Fruit fly (Drosophila melanogaster) whole organism, embryonic: ENCODE measurements around the gene Tbcc.
A peak's percentile ranks its signal among the peaks of the same experiment; 100 is the strongest.

Source experiments
- Atf3 ChIP-seq: fragments of 200-800 bp; sonication (Bioruptor generic); optimal IDR thresholded peaks from 3 replicates; lab custom pipeline; 2016; ENCODE audit warnings: missing biosample characterization, missing genetic modification characterization
- Bdp1 ChIP-seq: fragments of 200-800 bp; sonication (Bioruptor generic); optimal IDR thresholded peaks from 3 replicates; lab custom pipeline; 2016; ENCODE audit warnings: missing biosample characterization, missing genetic modification characterization
- Bteb2 ChIP-seq: fragments of 200-800 bp; sonication (Bioruptor generic); optimal IDR thresholded peaks from 2 replicates; lab custom pipeline; 2016; ENCODE audit warnings: missing biosample characterization, missing genetic modification characterization
- CG11093 ChIP-seq: fragments of 200-800 bp; sonication (Bioruptor generic); IDR thresholded peaks from 3 replicates; pipeline ENCODE4 v1.3.6; 2022; ENCODE audit warnings: missing biosample characterization, missing genetic modification characterization
- CG11247 ChIP-seq: fragments of 200-800 bp; sonication (Bioruptor generic); IDR thresholded peaks from 2 replicates; pipeline ENCODE4 v1.3.6; 2022; ENCODE audit warnings: missing biosample characterization, missing genetic modification characterization
- CG11456 ChIP-seq: fragments of 200-800 bp; sonication (Bioruptor generic); IDR thresholded peaks from 3 replicates; pipeline ENCODE4 v1.3.6; 2022; ENCODE audit warnings: missing biosample characterization, missing genetic modification characterization
- CG11504 ChIP-seq: fragments of 200-800 bp; sonication (Bioruptor generic); optimal IDR thresholded peaks from 3 replicates; lab custom pipeline; 2019; ENCODE audit warnings: missing biosample characterization, mild to moderate bottlenecking, missing genetic modification characterization, moderate library complexity
- CG12104 ChIP-seq: fragments of 200-800 bp; sonication (Bioruptor generic); optimal IDR thresholded peaks from 3 replicates; lab custom pipeline; 2016; ENCODE audit warnings: missing biosample characterization, missing genetic modification characterization
- CG12236 ChIP-seq: fragments of 200-800 bp; sonication (Bioruptor generic); optimal IDR thresholded peaks from 2 replicates; lab custom pipeline; 2016; ENCODE audit warnings: missing biosample characterization, missing genetic modification characterization
- CG13296 ChIP-seq: fragments of 200-800 bp; sonication (Bioruptor generic); optimal IDR thresholded peaks from 3 replicates; lab custom pipeline; 2018; ENCODE audit warnings: missing biosample characterization, mild to moderate bottlenecking, missing genetic modification characterization
- CG13894 ChIP-seq: fragments of 200-800 bp; sonication (Bioruptor generic); optimal IDR thresholded peaks from 3 replicates; lab custom pipeline; 2018; ENCODE audit warnings: missing biosample characterization, mild to moderate bottlenecking, missing genetic modification characterization, moderate library complexity
- CG14050 ChIP-seq: fragments of 200-800 bp; sonication (Bioruptor generic); IDR thresholded peaks from 3 replicates; pipeline ENCODE4 v1.3.6; 2022; ENCODE audit warnings: missing biosample characterization, missing genetic modification characterization
- CG14667 ChIP-seq: fragments of 200-800 bp; sonication (Bioruptor generic); IDR thresholded peaks from 2 replicates; pipeline ENCODE4 v1.3.6; 2022; ENCODE audit warnings: missing biosample characterization, missing genetic modification characterization
- CG16815 ChIP-seq: fragments of 200-800 bp; sonication (Bioruptor generic); optimal IDR thresholded peaks from 3 replicates; lab custom pipeline; 2017; ENCODE audit warnings: missing biosample characterization, mild to moderate bottlenecking, missing genetic modification characterization
- CG17612 ChIP-seq: fragments of 200-800 bp; sonication (Bioruptor generic); IDR thresholded peaks from 2 replicates; pipeline ENCODE4 v1.3.6; 2022; ENCODE audit warnings: missing biosample characterization, missing genetic modification characterization
- CG30020 ChIP-seq: fragments of 200-800 bp; optimal IDR thresholded peaks from 2 replicates; lab custom pipeline; 2019; ENCODE audit warnings: missing biosample characterization, mild to moderate bottlenecking, missing genetic modification characterization, moderate library complexity
- CG30431 ChIP-seq: fragments of 200-800 bp; sonication (Bioruptor generic); optimal IDR thresholded peaks from 2 replicates; lab custom pipeline; 2017; ENCODE audit warnings: missing biosample characterization, missing genetic modification characterization
- CG3838 ChIP-seq: fragments of 200-800 bp; sonication (Bioruptor generic); optimal IDR thresholded peaks from 3 replicates; lab custom pipeline; 2016; ENCODE audit warnings: missing biosample characterization, missing genetic modification characterization
- CG6654 ChIP-seq: fragments of 200-800 bp; sonication (Bioruptor generic); optimal IDR thresholded peaks from 2 replicates; lab custom pipeline; 2017; ENCODE audit warnings: missing biosample characterization, mild to moderate bottlenecking, missing genetic modification characterization
- CG7357 ChIP-seq: fragments of 200-800 bp; sonication (Bioruptor generic); IDR thresholded peaks from 3 replicates; pipeline ENCODE4 v1.3.6; 2022; ENCODE audit warnings: missing biosample characterization, missing genetic modification characterization
- CG7963 ChIP-seq: fragments of 200-800 bp; sonication (Bioruptor generic); IDR thresholded peaks from 3 replicates; pipeline ENCODE4 v1.3.6; 2022; ENCODE audit warnings: missing biosample characterization, missing genetic modification characterization; ENCODE audit not compliant: partially characterized antibody
- CG8765 ChIP-seq: fragments of 200-800 bp; sonication (Bioruptor generic); IDR thresholded peaks from 2 replicates; pipeline ENCODE4 v1.3.6; 2022; ENCODE audit warnings: missing biosample characterization, missing genetic modification characterization
- CG8924 ChIP-seq: fragments of 200-800 bp; optimal IDR thresholded peaks from 3 replicates; lab custom pipeline; 2019; ENCODE audit warnings: missing biosample characterization, mild to moderate bottlenecking, missing genetic modification characterization, moderate library complexity
- CG9876 ChIP-seq: fragments of 200-800 bp; sonication (Bioruptor generic); optimal IDR thresholded peaks from 2 replicates; lab custom pipeline; 2016; ENCODE audit warnings: missing biosample characterization, missing genetic modification characterization
- Doc3 ChIP-seq: fragments of 200-800 bp; sonication (Bioruptor generic); IDR thresholded peaks from 3 replicates; pipeline ENCODE4 v1.3.6; 2022; ENCODE audit warnings: missing biosample characterization, missing genetic modification characterization; ENCODE audit not compliant: partially characterized antibody
- Fer2 ChIP-seq: fragments of 200-800 bp; sonication (Bioruptor generic); optimal IDR thresholded peaks from 2 replicates; lab custom pipeline; 2018; ENCODE audit warnings: missing biosample characterization, mild to moderate bottlenecking, missing genetic modification characterization, moderate library complexity
- Hr39 ChIP-seq: fragments of >200 bp; optimal IDR thresholded peaks from 2 replicates; lab custom pipeline; 2017
- Jarid2 ChIP-seq: fragments of 200-800 bp; sonication (Bioruptor generic); optimal IDR thresholded peaks from 3 replicates; lab custom pipeline; 2017; ENCODE audit warnings: mild to moderate bottlenecking, missing biosample characterization, missing genetic modification reagents, missing genetic modification characterization
- Neu2 ChIP-seq: fragments of 200-800 bp; sonication (Bioruptor generic); optimal IDR thresholded peaks from 3 replicates; lab custom pipeline; 2016; ENCODE audit warnings: missing biosample characterization, missing genetic modification characterization, borderline replicate concordance
- Sry-β ChIP-seq: fragments of 200-800 bp; sonication (Bioruptor generic); optimal IDR thresholded peaks from 2 replicates; lab custom pipeline; 2018; ENCODE audit warnings: missing biosample characterization, mild to moderate bottlenecking, missing genetic modification characterization, moderate library complexity
- TFAM ChIP-seq: fragments of 200-800 bp; sonication (Bioruptor generic); optimal IDR thresholded peaks from 2 replicates; lab custom pipeline; 2017; ENCODE audit warnings: missing biosample characterization, missing genetic modification characterization, inconsistent platforms
- bcd ChIP-seq: fragments of 200-800 bp; sonication (Bioruptor generic); optimal IDR thresholded peaks from 2 replicates; lab custom pipeline; 2017; ENCODE audit warnings: missing biosample characterization, mild to moderate bottlenecking, missing genetic modification characterization
- cato ChIP-seq: fragments of 200-800 bp; sonication (Bioruptor generic); optimal IDR thresholded peaks from 2 replicates; lab custom pipeline; 2016; ENCODE audit warnings: missing biosample characterization, missing genetic modification characterization, borderline replicate concordance
- chif ChIP-seq, 2 experiments: fragments of 200-800 bp; sonication (Bioruptor generic); optimal IDR thresholded peaks; 3 replicates each; lab custom pipeline; 2016; ENCODE audit warnings: missing biosample characterization in 2 of 2, missing genetic modification characterization in 2 of 2
- chn ChIP-seq: fragments of 200-800 bp; sonication (Bioruptor generic); optimal IDR thresholded peaks from 2 replicates; lab custom pipeline; 2016; ENCODE audit warnings: missing biosample characterization, missing genetic modification characterization
- da ChIP-seq: fragments of 200-800 bp; sonication (Bioruptor generic); optimal IDR thresholded peaks from 2 replicates; lab custom pipeline; 2016; ENCODE audit warnings: missing biosample characterization, missing genetic modification characterization
- esg ChIP-seq: fragments of 200-800 bp; sonication (Bioruptor generic); conservative IDR thresholded peaks from 2 replicates; pipeline ENCODE4 v1.3.6; 2022; ENCODE audit warnings: missing biosample characterization, missing genetic modification characterization
- exex ChIP-seq: fragments of 200-800 bp; sonication (Bioruptor generic); optimal IDR thresholded peaks from 4 replicates; lab custom pipeline; 2018; ENCODE audit warnings: missing biosample characterization, mild to moderate bottlenecking, missing genetic modification characterization, moderate library complexity
- fd102C ChIP-seq: fragments of 200-800 bp; sonication (Bioruptor generic); optimal IDR thresholded peaks from 2 replicates; lab custom pipeline; 2018; ENCODE audit warnings: missing biosample characterization, mild to moderate bottlenecking, missing genetic modification characterization, moderate library complexity
- gcm ChIP-seq: fragments of 200-800 bp; sonication (Bioruptor generic); optimal IDR thresholded peaks from 2 replicates; lab custom pipeline; 2019; ENCODE audit warnings: missing biosample characterization, mild to moderate bottlenecking, missing genetic modification characterization, moderate library complexity
- gro ChIP-seq: fragments of 200-800 bp; sonication (Bioruptor generic); optimal IDR thresholded peaks from 2 replicates; lab custom pipeline; 2016; ENCODE audit warnings: missing biosample characterization, missing genetic modification characterization
- hb ChIP-seq: fragments of 200-800 bp; sonication (Bioruptor generic); IDR thresholded peaks from 3 replicates; pipeline ENCODE4 v1.3.6; 2022; ENCODE audit warnings: missing biosample characterization, missing genetic modification characterization; ENCODE audit not compliant: partially characterized antibody
- hkb ChIP-seq, 2 experiments: fragments of 200-800 bp in 1 of 2; fragments of >200 bp in 1 of 2; sonication (Bioruptor generic) in 1 of 2; IDR thresholded peaks in 1 of 2; optimal IDR thresholded peaks in 1 of 2; 2 replicates each; pipeline versions ENCODE4 v1.3.6 to Lab custom; 2017 to 2022; ENCODE audit warnings: missing biosample characterization in 1 of 2, missing genetic modification characterization in 1 of 2
- kah ChIP-seq: fragments of 200-800 bp; sonication (Bioruptor generic); optimal IDR thresholded peaks from 2 replicates; lab custom pipeline; 2018; ENCODE audit warnings: missing biosample characterization, mild to moderate bottlenecking, missing genetic modification characterization
- odd ChIP-seq: fragments of 200-800 bp; sonication (Bioruptor generic); optimal IDR thresholded peaks from 2 replicates; lab custom pipeline; 2017; ENCODE audit warnings: missing biosample characterization, mild to moderate bottlenecking, missing genetic modification characterization
- onecut ChIP-seq: fragments of 200-800 bp; sonication (Bioruptor generic); IDR thresholded peaks from 2 replicates; pipeline ENCODE4 v1.3.6; 2022; ENCODE audit warnings: missing biosample characterization, missing genetic modification characterization
- org-1 ChIP-seq: fragments of 200-800 bp; sonication (Bioruptor generic); optimal IDR thresholded peaks from 2 replicates; lab custom pipeline; 2017; ENCODE audit warnings: missing biosample characterization, missing genetic modification characterization
- pan ChIP-seq, 4 experiments: fragments of >200 bp in 3 of 4; fragments of 200-800 bp in 1 of 4; sonication (Bioruptor generic) in 1 of 4; optimal IDR thresholded peaks in 3 of 4; IDR thresholded peaks in 1 of 4; 2 replicates each; pipeline versions ENCODE4 v1.3.6 to Lab custom; 2017 to 2022; ENCODE audit warnings: missing biosample characterization in 2 of 4, missing genetic modification characterization in 2 of 4, mixed read lengths in 1 of 4
- ro ChIP-seq: fragments of 200-800 bp; sonication (Bioruptor generic); IDR thresholded peaks from 2 replicates; pipeline ENCODE4 v1.3.6; 2022; ENCODE audit warnings: missing biosample characterization, missing genetic modification characterization
- tap ChIP-seq: fragments of 200-800 bp; optimal IDR thresholded peaks from 3 replicates; lab custom pipeline; 2019; ENCODE audit warnings: missing biosample characterization, mild to moderate bottlenecking, missing genetic modification characterization, moderate library complexity

Gene Tbcc

dm6 chr2L:4222921-4223279 lies 35.3 kb upstream of the Tbcc start (continued):
- peak; percentile 3 for TF ChIP-seq chn (GFP tag; lab: Kevin White, UChicago)
- TF ChIP-seq odd (GFP tag; lab: Kevin White, UChicago), result peak; percentile 13
- TF ChIP-seq CG14050, result no peak
- no peak for TF ChIP-seq CG9876 (GFP tag; lab: Kevin White, UChicago)
- peak; percentile 71 for TF ChIP-seq gcm (GFP tag; lab: Kevin White, UChicago)
- TF ChIP-seq CG14667 (GFP tag; lab: Robert Waterston, UW), result no peak
- TF ChIP-seq tap (tag; lab: Kevin White, UChicago), result peak; percentile 46
- peak; percentile 62 for TF ChIP-seq CG30431
- TF ChIP-seq CG8765 (GFP tag; lab: Robert Waterston, UW), result peak; percentile 57; the same call in 1 of the 2 replicates
- peak; percentile 28 for TF ChIP-seq cato (GFP tag; lab: Kevin White, UChicago)
- TF ChIP-seq Jarid2 (GFP tag; lab: Kevin White, UChicago), result no peak
- TF ChIP-seq hb (GFP tag; lab: Robert Waterston, UW), result no peak
- no peak for TF ChIP-seq ro
- TF ChIP-seq CG11247 (GFP tag; lab: Robert Waterston, UW), result no peak
- TF ChIP-seq kah (GFP tag; lab: Kevin White, UChicago), result no peak
- TF ChIP-seq CG17612 (GFP tag; lab: Robert Waterston, UW), result no peak
- TF ChIP-seq onecut (GFP tag; lab: Robert Waterston, UW), result peak; percentile 44
- TF ChIP-seq Bteb2, result no peak
- TF ChIP-seq Neu2, result no peak
- no peak for TF ChIP-seq da (GFP tag; lab: Kevin White, UChicago)
- no peak for TF ChIP-seq Atf3 (GFP tag; lab: Kevin White, UChicago)
- TF ChIP-seq Hr39 (lab: Kevin White, UChicago), result no peak
- peak; percentile 65 for TF ChIP-seq CG11504
- TF ChIP-seq chif (GFP tag; optimal IDR thresholded peaks at IDR 0.05; lab: Kevin White, UChicago), result peak in 1 of 2 experiments; percentile 56
- no peak for TF ChIP-seq hkb (optimal IDR thresholded peaks at IDR 0.05; lab: Kevin White, UChicago)
- TF ChIP-seq hkb (GFP tag; IDR thresholded peaks at IDR 0.05; lab: Robert Waterston, UW), result peak; percentile 48; the same call in 1 of the 2 replicates
- no peak for TF ChIP-seq CG13296
- peak; percentile 75 for TF ChIP-seq CG8924 (tag; lab: Kevin White, UChicago)
- TF ChIP-seq CG13894 (tag; lab: Kevin White, UChicago), result no peak
- TF ChIP-seq exex (tag; lab: Kevin White, UChicago), result no peak
- peak; percentile 29 for TF ChIP-seq Sry-β (GFP tag; lab: Kevin White, UChicago)
- no peak for TF ChIP-seq CG11456 (GFP tag; lab: Robert Waterston, UW)
- peak; percentile 51 for TF ChIP-seq bcd
- TF ChIP-seq Fer2 (tag; lab: Kevin White, UChicago), result no peak
- TF ChIP-seq CG12104 (GFP tag; lab: Kevin White, UChicago), result peak; percentile 41
- no peak for TF ChIP-seq CG12236
- TF ChIP-seq CG7963 (GFP tag; lab: Robert Waterston, UW), result no peak
- peak; percentile 78 for TF ChIP-seq CG16815 (GFP tag; lab: Kevin White, UChicago)
- no peak for TF ChIP-seq CG11093 (GFP tag; lab: Robert Waterston, UW)
- TF ChIP-seq org-1 (GFP tag; lab: Kevin White, UChicago), result peak; percentile 27
- TF ChIP-seq CG3838 (GFP tag; lab: Kevin White, UChicago), result no peak
- peak; percentile 38 for TF ChIP-seq fd102C (GFP tag; lab: Kevin White, UChicago)
- no peak for TF ChIP-seq CG30020 (tag; lab: Kevin White, UChicago)
- TF ChIP-seq esg, result 0 out of 2 replicates have a peak, but pooled peaks have one; percentile 11
- peak; percentile 17 for TF ChIP-seq CG6654 (GFP tag; lab: Kevin White, UChicago)
- no peak for TF ChIP-seq Doc3 (GFP tag; lab: Robert Waterston, UW)
- TF ChIP-seq TFAM (GFP tag; lab: Kevin White, UChicago), result no peak
- no peak for TF ChIP-seq gro
- no peak for TF ChIP-seq pan (optimal IDR thresholded peaks at IDR 0.05; lab: Kevin White, UChicago)
- TF ChIP-seq pan (GFP tag; optimal IDR thresholded peaks at IDR 0.05 in 1 of 2, IDR thresholded peaks at IDR 0.05 in 1 of 2), result peak in 1 of 2 experiments; percentile 43
- TF ChIP-seq CG7357 (GFP tag; lab: Robert Waterston, UW), result no peak
- peak; percentile 13 for TF ChIP-seq Bdp1
